Worm (Caenorhabditis elegans) whole organism, L4/young adult: Measurements from ENCODE around the gene W01B6.3.

Source experiments
- W03F9.2 ChIP-seq: fragments of 150-350 bp; optimal IDR thresholded peaks from 2 replicates; lab custom pipeline; 2014; ENCODE audit warnings: missing biosample characterization, missing genetic modification characterization
- dao-5 ChIP-seq: sonication (generic microtip); optimal IDR thresholded peaks from 2 replicates; lab custom pipeline; 2016; ENCODE audit warnings: missing genotype, missing genetic modification characterization, moderate library complexity, missing compliant biosample characterization
- him-1 ChIP-seq: sonication (generic microtip); optimal IDR thresholded peaks from 2 replicates; lab custom pipeline; 2016; ENCODE audit warnings: missing genotype, missing genetic modification reagents, missing genetic modification characterization, missing compliant biosample characterization

Gene W01B6.3

ce11 chrIV:10084323-10084959 is 12.0 kb upstream of the W01B6.3 start, which contains the start of gene W01B6.8:
W01B6.8 (minus strand) TSS chrIV:10084373.
- TF ChIP-seq him-1 (tag; lab: Kevin White, UChicago) (no peak), W03F9.2 (tag; lab: Kevin White, UChicago) (no peak), dao-5 (tag; lab: Kevin White, UChicago) (no peak)

ce11 chrIV:10080816-10081215 is 8.4 kb upstream of the W01B6.3 start, which contains the start of gene W01B6.6:
W01B6.6 (plus strand) TSS chrIV:10081116.
- TF ChIP-seq W03F9.2 (tag; lab: Kevin White, UChicago) (no peak), dao-5 (tag; lab: Kevin White, UChicago) (no peak), him-1 (tag; lab: Kevin White, UChicago) (no peak)

- TF ChIP-seq W03F9.2 (tag; lab: Kevin White, UChicago) (no peak), dao-5 (tag; lab: Kevin White, UChicago) (no peak), him-1 (tag; lab: Kevin White, UChicago) (no peak)
Measured at ce11 chrIV:10078003-10078402, 5.6 kb upstream of the W01B6.3 start.

- no peak for TF ChIP-seq dao-5 (tag; lab: Kevin White, UChicago)
- TF ChIP-seq him-1 (tag; lab: Kevin White, UChicago), result no peak
- TF ChIP-seq W03F9.2 (tag; lab: Kevin White, UChicago), result no peak
Measured at ce11 chrIV:10075899-10076298, 3.5 kb upstream of the W01B6.3 start, which contains the start of gene W01B6.5. W01B6.5 (plus strand) TSS chrIV:10076199.

ce11 chrIV:10075034-10075510 is 2.6 kb upstream of the W01B6.3 start, which contains the start of the genes ttbk-4 and W01B6.4:
ttbk-4 (minus strand) TSS chrIV:10075134.
W01B6.4 (plus strand) TSS chrIV:10075460.
- TF ChIP-seq dao-5 (tag; lab: Kevin White, UChicago) (no peak), W03F9.2 (tag; lab: Kevin White, UChicago) (no peak), him-1 (tag; lab: Kevin White, UChicago) (no peak)

- TF ChIP-seq W03F9.2 (tag; lab: Kevin White, UChicago) (no peak), dao-5 (tag; lab: Kevin White, UChicago) (no peak), him-1 (tag; lab: Kevin White, UChicago) (no peak)
Measured at ce11 chrIV:10068266-10068665, 4.2 kb downstream of the W01B6.3 start.

- no peak for TF ChIP-seq him-1 (tag; lab: Kevin White, UChicago)
- TF ChIP-seq dao-5 (tag; lab: Kevin White, UChicago), result no peak
- no peak for TF ChIP-seq W03F9.2 (tag; lab: Kevin White, UChicago)
Measured at ce11 chrIV:10067541-10067940, 4.9 kb downstream of the W01B6.3 start, which contains the start of gene cwn-2. cwn-2 (plus strand) TSS chrIV:10067816.

ce11 chrIV:10066456-10066855 is 6.0 kb downstream of the W01B6.3 start:
- TF ChIP-seq dao-5 (tag; lab: Kevin White, UChicago), result no peak
- TF ChIP-seq W03F9.2 (tag; lab: Kevin White, UChicago), result no peak
- no peak for TF ChIP-seq him-1 (tag; lab: Kevin White, UChicago)

ce11 chrIV:10065159-10065558 is 7.3 kb downstream of the W01B6.3 start:
- TF ChIP-seq him-1 (tag; lab: Kevin White, UChicago), result no peak
- TF ChIP-seq dao-5 (tag; lab: Kevin White, UChicago), result no peak
- no peak for TF ChIP-seq W03F9.2 (tag; lab: Kevin White, UChicago)

- TF ChIP-seq W03F9.2 (tag; lab: Kevin White, UChicago) (no peak), him-1 (tag; lab: Kevin White, UChicago) (no peak)
Measured at ce11 chrIV:10063941-10064340, 8.5 kb downstream of the W01B6.3 start.

- TF ChIP-seq W03F9.2 (tag; lab: Kevin White, UChicago) (no peak), him-1 (tag; lab: Kevin White, UChicago) (no peak), dao-5 (tag; lab: Kevin White, UChicago) (no peak)
Measured at ce11 chrIV:10062728-10063127, 9.7 kb downstream of the W01B6.3 start, which contains the start of gene ipla-7. ipla-7 (minus strand) TSS chrIV:10062849.

ce11 chrIV:10060795-10061194 is 11.6 kb downstream of the W01B6.3 start:
- TF ChIP-seq him-1 (tag; lab: Kevin White, UChicago), result no peak
- no peak for TF ChIP-seq W03F9.2 (tag; lab: Kevin White, UChicago)
- no peak for TF ChIP-seq dao-5 (tag; lab: Kevin White, UChicago)

ce11 chrIV:10059175-10059574 is 13.3 kb downstream of the W01B6.3 start:
- TF ChIP-seq W03F9.2 (tag; lab: Kevin White, UChicago), result no peak
- TF ChIP-seq him-1 (tag; lab: Kevin White, UChicago), result no peak

ce11 chrIV:10056138-10056537 is 16.3 kb downstream of the W01B6.3 start, which contains the start of gene T04B2.7:
T04B2.7 (minus strand) TSS chrIV:10056238.
- TF ChIP-seq W03F9.2 (tag; lab: Kevin White, UChicago), result no peak
